Worm (Caenorhabditis elegans) whole organism, L3 larva: ENCODE measurements around the gene perm-1.

ENCODE experiments used
- R02D3.7 ChIP-seq: fragments of 150-350 bp; optimal IDR thresholded peaks from 2 replicates; lab custom pipeline; 2014; ENCODE audit warnings: missing biosample characterization, missing genetic modification characterization
- ZK546.5 ChIP-seq: sonication (generic microtip); optimal IDR thresholded peaks from 2 replicates; lab custom pipeline; 2017; ENCODE audit warnings: missing biosample characterization, missing genetic modification characterization
- aly-2 ChIP-seq: fragments of 150-350 bp; optimal IDR thresholded peaks from 2 replicates; lab custom pipeline; 2014; ENCODE audit warnings: missing biosample characterization, missing genetic modification characterization
- ama-1 ChIP-seq: fragments of 150-350 bp; optimal IDR thresholded peaks from 2 replicates; lab custom pipeline; 2018
- ceh-16 ChIP-seq: sonication (generic microtip); optimal IDR thresholded peaks from 2 replicates; lab custom pipeline; 2017; ENCODE audit warnings: missing biosample characterization, missing genetic modification characterization
- ceh-28 ChIP-seq: fragments of 150-350 bp; optimal IDR thresholded peaks from 2 replicates; lab custom pipeline; 2014; ENCODE audit warnings: missing biosample characterization, missing genetic modification reagents, missing genetic modification characterization
- ceh-9 ChIP-seq: sonication (generic microtip); optimal IDR thresholded peaks from 2 replicates; lab custom pipeline; 2018; ENCODE audit warnings: missing biosample characterization, missing genetic modification characterization
- daf-12 ChIP-seq: fragments of 150-350 bp; optimal IDR thresholded peaks from 2 replicates; lab custom pipeline; 2014; ENCODE audit warnings: missing biosample characterization, missing genetic modification reagents, missing genetic modification characterization
- egl-27 ChIP-seq: sonication (generic microtip); optimal IDR thresholded peaks from 4 replicates; lab custom pipeline; 2017; ENCODE audit warnings: missing biosample characterization, missing genetic modification reagents, missing genetic modification characterization
- egl-5 ChIP-seq: fragments of 150-350 bp; optimal IDR thresholded peaks from 2 replicates; lab custom pipeline; 2017; ENCODE audit warnings: missing biosample characterization, missing genetic modification reagents, missing genetic modification characterization, inconsistent platforms
- elt-1 ChIP-seq: fragments of 150-350 bp; optimal IDR thresholded peaks from 2 replicates; lab custom pipeline; 2014; ENCODE audit warnings: missing biosample characterization, missing genetic modification characterization
- elt-2 ChIP-seq: sonication (generic microtip); optimal IDR thresholded peaks from 2 replicates; lab custom pipeline; 2016; ENCODE audit warnings: missing genetic modification reagents, mild to moderate bottlenecking, missing genetic modification characterization, missing compliant biosample characterization
- elt-3 ChIP-seq, 3 experiments: fragments of 150-350 bp in 1 of 3; sonication (generic microtip) in 2 of 3; optimal IDR thresholded peaks; 2 replicates in 2 of 3; 4 replicates in 1 of 3; lab custom pipeline; 2014 to 2017; ENCODE audit warnings: missing biosample characterization in 3 of 3, missing genetic modification characterization in 3 of 3
- fkh-10 ChIP-seq: sonication (generic microtip); optimal IDR thresholded peaks from 2 replicates; lab custom pipeline; 2017; ENCODE audit warnings: missing biosample characterization, missing genetic modification reagents, missing genetic modification characterization
- fkh-2 ChIP-seq: fragments of 150-350 bp; optimal IDR thresholded peaks from 2 replicates; lab custom pipeline; 2014; ENCODE audit warnings: missing biosample characterization, missing genetic modification reagents, missing genetic modification characterization
- fos-1 ChIP-seq: fragments of 150-350 bp; optimal IDR thresholded peaks from 2 replicates; lab custom pipeline; 2014; ENCODE audit warnings: missing biosample characterization, missing genetic modification characterization
- hmg-11 ChIP-seq: sonication (generic microtip); optimal IDR thresholded peaks from 2 replicates; lab custom pipeline; 2016; ENCODE audit warnings: missing genetic modification characterization, missing compliant biosample characterization
- jun-1 ChIP-seq: fragments of 150-350 bp; optimal IDR thresholded peaks from 2 replicates; lab custom pipeline; 2014; ENCODE audit warnings: missing biosample characterization, missing genetic modification reagents, missing genetic modification characterization
- lin-15B ChIP-seq: fragments of 150-350 bp; optimal IDR thresholded peaks from 2 replicates; lab custom pipeline; 2014; ENCODE audit warnings: missing biosample characterization, missing genetic modification characterization
- lin-39 ChIP-seq: fragments of 150-350 bp; optimal IDR thresholded peaks from 2 replicates; lab custom pipeline; 2018; ENCODE audit warnings: missing biosample characterization, missing genetic modification reagents, missing genetic modification characterization
- lsy-12 ChIP-seq: sonication (generic microtip); optimal IDR thresholded peaks from 2 replicates; lab custom pipeline; 2016; ENCODE audit warnings: mild to moderate bottlenecking, missing genetic modification characterization, missing compliant biosample characterization
- mdl-1 ChIP-seq: fragments of 150-350 bp; optimal IDR thresholded peaks from 2 replicates; lab custom pipeline; 2014; ENCODE audit warnings: missing biosample characterization, missing genetic modification characterization
- mml-1 ChIP-seq: fragments of 150-350 bp; sonication (generic microtip); optimal IDR thresholded peaks from 3 replicates; lab custom pipeline; 2014; ENCODE audit warnings: missing biosample characterization, missing genetic modification characterization
- nfya-1 ChIP-seq: sonication (generic microtip); optimal IDR thresholded peaks from 2 replicates; lab custom pipeline; 2017; ENCODE audit warnings: missing genetic modification characterization, mild to moderate bottlenecking, missing compliant biosample characterization, antibody characterized with exemption, moderate library complexity; ENCODE audit not compliant: insufficient read depth
- nhr-11 ChIP-seq: fragments of 150-350 bp; optimal IDR thresholded peaks from 2 replicates; lab custom pipeline; 2014; ENCODE audit warnings: missing biosample characterization, missing genetic modification characterization
- nhr-12 ChIP-seq: fragments of 150-350 bp; optimal IDR thresholded peaks from 2 replicates; lab custom pipeline; 2014; ENCODE audit warnings: missing biosample characterization, missing genetic modification characterization
- nhr-23 ChIP-seq: fragments of 150-350 bp; optimal IDR thresholded peaks from 2 replicates; lab custom pipeline; 2014; ENCODE audit warnings: missing biosample characterization, missing genetic modification reagents, missing genetic modification characterization
- nhr-237 ChIP-seq: fragments of 150-350 bp; optimal IDR thresholded peaks from 2 replicates; lab custom pipeline; 2014; ENCODE audit warnings: missing biosample characterization, missing genetic modification characterization
- nhr-25 ChIP-seq: sonication (generic microtip); optimal IDR thresholded peaks from 2 replicates; lab custom pipeline; 2017; ENCODE audit warnings: missing biosample characterization, missing genetic modification characterization
- nhr-28 ChIP-seq: fragments of 150-350 bp; optimal IDR thresholded peaks from 2 replicates; lab custom pipeline; 2014; ENCODE audit warnings: missing biosample characterization, missing genetic modification characterization
- nhr-43 ChIP-seq: sonication (generic microtip); optimal IDR thresholded peaks from 2 replicates; lab custom pipeline; 2016; ENCODE audit warnings: mild to moderate bottlenecking, missing genetic modification characterization, missing compliant biosample characterization; ENCODE audit not compliant: poor library complexity, severe bottlenecking
- nhr-67 ChIP-seq: fragments of 150-350 bp; optimal IDR thresholded peaks from 2 replicates; lab custom pipeline; 2014; ENCODE audit warnings: missing biosample characterization, missing genetic modification characterization
- nhr-76 ChIP-seq: fragments of 150-350 bp; sonication (generic microtip); optimal IDR thresholded peaks from 5 replicates; lab custom pipeline; 2014; ENCODE audit warnings: missing biosample characterization, missing genetic modification characterization
- nhr-77 ChIP-seq: fragments of 150-350 bp; optimal IDR thresholded peaks from 2 replicates; lab custom pipeline; 2014; ENCODE audit warnings: missing biosample characterization, missing genetic modification characterization
- pha-4 ChIP-seq: fragments of 150-350 bp; optimal IDR thresholded peaks from 2 replicates; lab custom pipeline; 2014; ENCODE audit warnings: missing biosample characterization, missing genetic modification reagents, missing genetic modification characterization
- pqm-1 ChIP-seq: fragments of 150-350 bp; optimal IDR thresholded peaks from 2 replicates; lab custom pipeline; 2017; ENCODE audit warnings: missing biosample characterization, missing genetic modification characterization, inconsistent platforms
- sea-2 ChIP-seq: fragments of 150-350 bp; sonication (generic microtip); optimal IDR thresholded peaks from 4 replicates; lab custom pipeline; 2014; ENCODE audit warnings: missing biosample characterization, missing genetic modification reagents, missing genetic modification characterization
- skn-1 ChIP-seq: fragments of 150-350 bp; optimal IDR thresholded peaks from 2 replicates; lab custom pipeline; 2014; ENCODE audit warnings: missing biosample characterization, missing genetic modification characterization
- snpc-4 ChIP-seq: fragments of 150-350 bp; optimal IDR thresholded peaks from 2 replicates; lab custom pipeline; 2014; ENCODE audit warnings: missing biosample characterization, missing genetic modification characterization
- unc-39 ChIP-seq: sonication (generic microtip); optimal IDR thresholded peaks from 4 replicates; lab custom pipeline; 2017; ENCODE audit warnings: missing biosample characterization, missing genetic modification characterization
- unc-62 ChIP-seq: fragments of 150-350 bp; sonication (generic microtip); optimal IDR thresholded peaks from 4 replicates; lab custom pipeline; 2014; ENCODE audit warnings: missing biosample characterization, missing genetic modification reagents, missing genetic modification characterization
- zag-1 ChIP-seq: fragments of 150-350 bp; optimal IDR thresholded peaks from 2 replicates; lab custom pipeline; 2014; ENCODE audit warnings: missing biosample characterization, missing genetic modification characterization
- ztf-11 ChIP-seq: fragments of 150-350 bp; optimal IDR thresholded peaks from 2 replicates; lab custom pipeline; 2014; ENCODE audit warnings: missing biosample characterization, missing genetic modification characterization
- ztf-4 ChIP-seq: fragments of 150-350 bp; optimal IDR thresholded peaks from 2 replicates; lab custom pipeline; 2014; ENCODE audit warnings: missing biosample characterization, missing genetic modification characterization

perm-1 gene

DNA sequence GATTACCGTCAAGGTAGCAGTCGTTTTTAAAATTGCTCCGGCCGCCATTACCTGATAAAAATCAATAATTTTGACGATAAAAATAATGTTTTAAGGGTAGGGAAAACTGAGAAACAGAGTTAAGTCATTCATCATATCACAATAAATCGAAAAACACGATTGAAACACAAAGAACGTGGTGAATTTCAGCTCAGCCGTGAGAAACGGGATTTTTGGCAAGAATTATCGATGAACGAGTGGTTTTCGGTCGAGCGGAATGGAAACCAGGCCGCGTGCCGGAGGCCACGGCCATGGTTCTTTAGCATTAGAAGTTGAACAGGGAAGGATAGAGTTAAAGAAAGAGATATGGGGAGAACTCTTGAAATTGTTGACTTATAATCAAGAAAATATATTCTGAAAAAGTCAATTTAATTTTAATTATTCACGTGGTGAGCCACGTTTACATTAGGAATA, 1.3 kb upstream of the perm-1 start, which contains the start of the genes vha-4 and T01H3.5:
Gene vha-4 (minus strand): TSS at position 51 of the 453 bp plus-strand sequence.
Gene T01H3.5 (plus strand): TSS at position 351 of the 453 bp plus-strand sequence.
- TF ChIP-seq R02D3.7 (tag; lab: Kevin White, UChicago) = no peak
- TF ChIP-seq hmg-11 = peak; percentile 52
- TF ChIP-seq pqm-1 (tag; lab: Kevin White, UChicago) = no peak
- no peak for TF ChIP-seq jun-1 (tag; lab: Kevin White, UChicago)
- no peak for TF ChIP-seq ceh-16 (tag; lab: Kevin White, UChicago)
- no peak for TF ChIP-seq sea-2 (GFP tag; lab: Kevin White, UChicago)
- no peak for TF ChIP-seq ztf-4 (tag; lab: Kevin White, UChicago)
- no peak for TF ChIP-seq nhr-11 (tag; lab: Kevin White, UChicago)
- TF ChIP-seq fkh-10 (GFP tag; lab: Kevin White, UChicago) = no peak
- no peak for TF ChIP-seq ceh-9
- no peak for TF ChIP-seq nhr-23
- TF ChIP-seq egl-27 = no peak
- TF ChIP-seq elt-3 (tag; optimal IDR thresholded peaks at IDR 0.05; lab: Kevin White, UChicago) = no peak
- TF ChIP-seq egl-5 (tag; lab: Kevin White, UChicago) = no peak
- peak; percentile 4 for TF ChIP-seq lin-15B (tag; lab: Kevin White, UChicago)
- TF ChIP-seq nhr-237 (tag; lab: Kevin White, UChicago) = no peak
- TF ChIP-seq, all 47 proteins: peak for 2

DNA sequence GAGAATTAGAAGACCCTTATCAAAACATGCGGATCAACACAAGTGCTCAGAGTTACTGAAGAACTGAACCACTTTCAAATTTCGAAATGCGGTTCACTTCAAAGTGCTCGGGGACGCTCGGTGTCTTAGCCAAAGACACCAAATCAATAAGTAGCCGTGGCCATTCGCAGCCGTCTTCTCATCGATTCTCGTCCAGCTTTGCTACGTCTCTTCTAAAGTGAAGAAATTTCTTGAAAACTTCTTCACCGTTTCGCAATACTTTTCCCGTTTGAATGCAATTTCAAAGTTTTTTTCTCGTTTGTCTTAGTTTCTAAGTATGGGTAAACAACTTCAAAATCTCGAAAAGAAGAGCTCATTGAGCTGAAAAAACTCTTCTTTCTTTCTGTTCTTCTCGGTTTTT, 4.3 kb downstream of the perm-1 start:
- peak; percentile 74 for TF ChIP-seq nfya-1 (tag; lab: Kevin White, UChicago)
- no peak for TF ChIP-seq lin-15B (tag; lab: Kevin White, UChicago)
- TF ChIP-seq daf-12 (tag; lab: Kevin White, UChicago) = no peak
- TF ChIP-seq R02D3.7 (tag; lab: Kevin White, UChicago) = no peak
- peak; percentile 40 for TF ChIP-seq sea-2 (GFP tag; lab: Kevin White, UChicago)
- TF ChIP-seq nhr-67 = no peak
- peak; percentile 60 for TF ChIP-seq lin-39
- no peak for TF ChIP-seq ama-1 (lab: Kevin White, UChicago)
- TF ChIP-seq aly-2 (tag; lab: Kevin White, UChicago) = no peak
- no peak for TF ChIP-seq nhr-76 (tag; lab: Kevin White, UChicago)
- TF ChIP-seq pha-4 (tag; lab: Kevin White, UChicago) = no peak
- no peak for TF ChIP-seq mml-1 (tag; lab: Kevin White, UChicago)
- no peak for TF ChIP-seq unc-62 (GFP tag; lab: Kevin White, UChicago)
- TF ChIP-seq hmg-11 = peak; percentile 18
- TF ChIP-seq elt-3 (tag; optimal IDR thresholded peaks at IDR 0.05; lab: Kevin White, UChicago) = no peak
- no peak for TF ChIP-seq lsy-12 (tag; lab: Kevin White, UChicago)
- no peak for TF ChIP-seq zag-1 (tag; lab: Kevin White, UChicago)
- no peak for TF ChIP-seq elt-1 (tag; lab: Kevin White, UChicago)
- no peak for TF ChIP-seq nhr-237 (tag; lab: Kevin White, UChicago)
- no peak for TF ChIP-seq mdl-1 (tag; lab: Kevin White, UChicago)
- peak; percentile 31 for TF ChIP-seq fkh-10 (GFP tag; lab: Kevin White, UChicago)
- no peak for TF ChIP-seq ztf-4 (tag; lab: Kevin White, UChicago)
- TF ChIP-seq elt-2 (tag; lab: Kevin White, UChicago) = no peak
- no peak for TF ChIP-seq pqm-1 (tag; lab: Kevin White, UChicago)
- TF ChIP-seq ceh-16 (tag; lab: Kevin White, UChicago) = no peak

DNA sequence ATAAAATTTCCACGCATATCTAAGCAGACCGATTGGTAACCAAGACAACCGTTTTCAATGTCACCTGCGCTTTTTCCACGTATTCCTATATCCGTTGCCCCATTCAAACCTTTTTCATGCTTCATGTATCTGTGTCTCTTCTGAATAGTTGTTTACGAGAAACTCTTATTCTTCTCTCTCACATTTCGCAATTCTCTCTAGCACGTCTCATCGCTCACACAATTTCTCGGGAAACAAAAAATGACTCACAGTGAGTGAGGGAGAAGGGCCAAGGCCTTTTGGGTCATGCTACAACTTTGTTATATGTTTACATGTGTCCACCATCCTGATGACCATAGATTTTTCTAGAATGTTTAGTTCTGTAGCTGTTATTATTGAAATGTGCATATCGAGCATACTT, 6.7 kb downstream of the perm-1 start:
- TF ChIP-seq nhr-28 (tag; lab: Kevin White, UChicago) (no peak), nfya-1 (tag; lab: Kevin White, UChicago) (peak; percentile 63), nhr-25 (tag; lab: Kevin White, UChicago) (peak; percentile 61), fos-1 (tag; lab: Kevin White, UChicago) (no peak), lin-15B (tag; lab: Kevin White, UChicago) (peak; percentile 7), mml-1 (tag; lab: Kevin White, UChicago) (no peak), ztf-11 (no peak), egl-5 (tag; lab: Kevin White, UChicago) (peak; percentile 72), nhr-67 (no peak), fkh-2 (tag; lab: Kevin White, UChicago) (peak; percentile 87), sea-2 (GFP tag; lab: Kevin White, UChicago) (peak; percentile 27), fkh-10 (GFP tag; lab: Kevin White, UChicago) (peak; percentile 69), nhr-237 (tag; lab: Kevin White, UChicago) (no peak), nhr-43 (tag; lab: Kevin White, UChicago) (no peak), ama-1 (lab: Kevin White, UChicago) (peak; percentile 53), R02D3.7 (tag; lab: Kevin White, UChicago) (no peak), skn-1 (peak; percentile 19), zag-1 (tag; lab: Kevin White, UChicago) (no peak), nhr-11 (tag; lab: Kevin White, UChicago) (peak; percentile 91), ZK546.5 (no peak), nhr-12 (tag; lab: Kevin White, UChicago) (no peak), hmg-11 (peak; percentile 36), nhr-77 (tag; lab: Kevin White, UChicago) (no peak), ceh-28 (tag; lab: Kevin White, UChicago) (peak; percentile 8), nhr-23 (peak; percentile 1), jun-1 (tag; lab: Kevin White, UChicago) (peak; percentile 22), lin-39 (peak; percentile 67), ceh-16 (tag; lab: Kevin White, UChicago) (no peak), mdl-1 (tag; lab: Kevin White, UChicago) (no peak), pha-4 (tag; lab: Kevin White, UChicago) (peak; percentile 32), unc-39 (no peak), snpc-4 (tag; lab: Kevin White, UChicago) (peak; percentile 45), lsy-12 (tag; lab: Kevin White, UChicago) (no peak), aly-2 (tag; lab: Kevin White, UChicago) (no peak)
